Fruit fly (Drosophila melanogaster): ENCODE measurements around the gene CG7778.

CG7778 gene

DNA sequence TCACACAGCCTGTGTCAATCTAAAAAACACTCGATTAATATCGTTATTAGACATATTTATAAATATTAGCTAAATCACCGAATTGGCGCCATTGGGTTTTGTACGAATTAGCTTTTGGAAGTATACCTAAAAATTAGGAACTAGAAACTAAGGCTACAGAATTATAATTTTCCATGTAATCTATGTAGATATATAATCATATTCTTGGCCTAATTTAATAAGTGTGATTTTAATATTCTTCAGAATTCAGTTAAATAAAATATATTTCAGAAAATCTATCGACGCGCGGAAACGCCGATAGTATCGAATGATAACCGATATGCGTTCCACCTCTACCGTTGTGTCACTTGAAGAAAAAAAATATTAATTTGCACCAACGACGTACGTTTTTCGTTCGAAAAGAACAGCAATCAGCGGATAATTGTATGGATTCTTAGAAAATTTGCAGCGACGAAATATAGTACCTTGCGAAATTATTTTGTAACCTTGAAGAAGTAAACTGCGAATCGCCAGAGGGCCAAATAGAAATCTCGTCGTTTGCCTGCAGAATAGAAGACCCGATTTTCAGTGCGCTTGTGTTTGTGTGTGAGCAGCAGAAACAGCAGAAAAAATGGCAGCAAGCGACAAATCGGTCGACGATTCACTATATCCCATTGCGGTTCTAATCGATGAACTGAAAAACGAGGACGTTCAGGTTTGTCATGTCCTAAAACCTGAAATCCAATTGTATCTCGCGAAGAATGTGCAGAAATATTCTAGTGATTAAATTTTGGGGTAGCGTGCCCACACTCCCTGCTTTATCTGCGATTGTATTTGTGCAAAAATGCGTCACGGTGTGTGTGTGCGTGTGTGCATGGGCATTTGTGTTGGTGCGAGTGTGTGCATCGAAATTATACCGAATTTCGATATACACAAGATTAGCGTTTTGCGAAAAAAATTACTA is 19.6 kb downstream of the CG7778 start, which contains the start of gene Pp2A-29B (continued):
- TF ChIP-seq CG13287 (GFP tag; IDR thresholded peaks at IDR 0.05; ENCODE audit: partially characterized antibody) (peak; percentile 99), Fer1 (GFP tag; optimal IDR thresholded peaks at IDR 0.05) (no peak), B-H2 (GFP tag; optimal IDR thresholded peaks at IDR 0.05) (peak; percentile 57), CG12744 (GFP tag; optimal IDR thresholded peaks at IDR 0.05) (no peak), CG6683 (GFP tag; optimal IDR thresholded peaks at IDR 0.05) (no peak), mam (GFP tag; optimal IDR thresholded peaks at IDR 0.05) (peak; percentile 25), stwl (tag; optimal IDR thresholded peaks at IDR 0.05) (peak; percentile 51), CG1024 (GFP tag; IDR thresholded peaks at IDR 0.05) (no peak), Lhr (GFP tag; optimal IDR thresholded peaks at IDR 0.05) (peak; percentile 44), cad (GFP tag; optimal IDR thresholded peaks at IDR 0.05) (no peak), CG18476 (GFP tag; optimal IDR thresholded peaks at IDR 0.05) (peak; percentile 15), CG17328 (GFP tag; IDR thresholded peaks at IDR 0.05) (no peak), Taf1 (GFP tag; IDR thresholded peaks at IDR 0.05) (no peak), Bteb2 (GFP tag; optimal IDR thresholded peaks at IDR 0.05) (no peak), Xrp1 (GFP tag; IDR thresholded peaks at IDR 0.05) (no peak), ERR (GFP tag; optimal IDR thresholded peaks at IDR 0.05) (no peak), CG12942 (GFP tag; optimal IDR thresholded peaks at IDR 0.05) (no peak), CG7372 (GFP tag; IDR thresholded peaks at IDR 0.05) (no peak), Hsf (GFP tag; optimal IDR thresholded peaks at IDR 0.05) (peak; percentile 18), yki (optimal IDR thresholded peaks at IDR 0.05) (no peak), ro (GFP tag; IDR thresholded peaks at IDR 0.05) (no peak), CG4730 (GFP tag; IDR thresholded peaks at IDR 0.05) (no peak), E2f2 (GFP tag; IDR thresholded peaks at IDR 0.05) (peak; percentile 88), mirr (GFP tag; optimal IDR thresholded peaks at IDR 0.05) (no peak), ranshi (GFP tag; IDR thresholded peaks at IDR 0.05) (no peak), CG31365 (tag; optimal IDR thresholded peaks at IDR 0.05) (no peak), CG13123 (GFP tag; optimal IDR thresholded peaks at IDR 0.05) (no peak), CG18764 (GFP tag; optimal IDR thresholded peaks at IDR 0.05) (no peak), sim (GFP tag; IDR thresholded peaks at IDR 0.05) (no peak), CG17385 (GFP tag; optimal IDR thresholded peaks at IDR 0.05) (peak; percentile 6), br (optimal IDR thresholded peaks at IDR 0.05) (no peak), CG3995 (GFP tag; optimal IDR thresholded peaks at IDR 0.05) (peak; percentile 96), Jarid2 (GFP tag; optimal IDR thresholded peaks at IDR 0.05) (no peak), slbo (GFP tag; IDR thresholded peaks at IDR 0.05) (peak; percentile 56; the same call in 1 of the 2 replicates), unc-4 (GFP tag; IDR thresholded peaks at IDR 0.05; ENCODE audit: partially characterized antibody) (peak; percentile 98), Myb (GFP tag; optimal IDR thresholded peaks at IDR 0.05) (no peak), CG14860 (GFP tag; IDR thresholded peaks at IDR 0.05; ENCODE audit: partially characterized antibody) (peak; percentile 100), H2.0 (GFP tag; IDR thresholded peaks at IDR 0.05) (no peak), CG7987 (GFP tag; optimal IDR thresholded peaks at IDR 0.05) (no peak), CG14965 (GFP tag; optimal IDR thresholded peaks at IDR 0.05; ENCODE audit: borderline replicate concordance) (no peak), Dref (GFP tag; IDR thresholded peaks at IDR 0.05) (peak; percentile 57), HLH3B (GFP tag; IDR thresholded peaks at IDR 0.05) (no peak), CG8359 (GFP tag; optimal IDR thresholded peaks at IDR 0.05; ENCODE audit: borderline replicate concordance) (no peak), Ssrp (tag; optimal IDR thresholded peaks at IDR 0.05) (no peak), wor (GFP tag; IDR thresholded peaks at IDR 0.05) (no peak), tx (GFP tag; optimal IDR thresholded peaks at IDR 0.05) (no peak), Xbp1 (GFP tag; optimal IDR thresholded peaks at IDR 0.05) (peak; percentile 39), org-1 (GFP tag; optimal IDR thresholded peaks at IDR 0.05) (no peak), ash1 (GFP tag; optimal IDR thresholded peaks at IDR 0.05) (no peak), CG9932 (GFP tag; IDR thresholded peaks at IDR 0.05) (peak; percentile 65), CG17568 (GFP tag; optimal IDR thresholded peaks at IDR 0.05) (peak; percentile 7)

Measured in whole organism, embryonic.